Worm (Caenorhabditis elegans): ENCODE measurements around the gene T02E9.6.

DNA sequence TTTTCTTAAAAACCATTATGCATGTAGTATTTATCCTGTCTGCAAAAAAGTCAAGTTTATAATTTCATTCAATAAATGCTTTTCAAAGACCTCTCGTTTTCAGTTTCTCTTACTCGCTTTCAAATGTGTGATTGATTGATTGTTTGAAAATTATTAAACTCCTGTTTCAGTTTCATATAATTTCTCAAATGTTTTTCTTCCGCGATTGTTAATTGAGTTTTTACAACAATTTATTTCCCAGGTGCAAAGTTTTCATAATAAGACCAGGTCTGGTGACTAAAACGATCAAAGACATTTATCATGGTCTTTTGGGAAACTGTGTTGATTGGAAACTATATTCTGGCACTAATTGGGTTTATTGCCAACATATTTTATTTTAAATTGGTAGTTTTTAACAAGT is 39.7 kb downstream of the T02E9.6 start, which contains the start of gene T03F7.6:
- TF ChIP-seq mdl-1 (tag; optimal IDR thresholded peaks at IDR 0.05) (no peak), fos-1 (tag; optimal IDR thresholded peaks at IDR 0.05) (no peak), ZK546.5 (tag; optimal IDR thresholded peaks at IDR 0.05) (no peak), lim-7 (GFP tag; IDR thresholded peaks at IDR 0.05) (no peak), unc-62 (GFP tag; optimal IDR thresholded peaks at IDR 0.05 in 1 of 2) (no peak), unc-62 (tag; optimal IDR thresholded peaks at IDR 0.05) (no peak), zfp-2 (tag; optimal IDR thresholded peaks at IDR 0.05) (no peak), fkh-10 (GFP tag; optimal IDR thresholded peaks at IDR 0.05) (no peak), dve-1 (tag; optimal IDR thresholded peaks at IDR 0.05; ENCODE audit: insufficient read depth) (no peak), mdt-29 (GFP tag; IDR thresholded peaks at IDR 0.05) (no peak), skn-1 (tag; optimal IDR thresholded peaks at IDR 0.05) (no peak)

All from whole organism, L4 larva.